Fruit fly (Drosophila melanogaster) whole organism, embryonic: ENCODE measurements around the gene MSBP.

Source experiments
- Adf1 ChIP-seq: fragments of 200-800 bp; sonication (Bioruptor generic); IDR thresholded peaks from 2 replicates; pipeline ENCODE4 v1.3.6; 2022; ENCODE audit warnings: missing biosample characterization, missing genetic modification characterization
- Blimp-1 ChIP-seq: fragments of 200-800 bp; sonication (Bioruptor generic); optimal IDR thresholded peaks from 3 replicates; lab custom pipeline; 2018; ENCODE audit warnings: missing biosample characterization, missing genetic modification characterization, mild to moderate bottlenecking, moderate library complexity, missing genetic modification reagents
- CG10274 ChIP-seq: fragments of 200-800 bp; sonication (Bioruptor generic); optimal IDR thresholded peaks from 3 replicates; lab custom pipeline; 2017; ENCODE audit warnings: missing biosample characterization, mild to moderate bottlenecking, missing genetic modification characterization
- CG10654 ChIP-seq: fragments of 200-800 bp; sonication (Bioruptor generic); optimal IDR thresholded peaks from 2 replicates; lab custom pipeline; 2016; ENCODE audit warnings: missing biosample characterization, missing genetic modification characterization
- CG11398 ChIP-seq: fragments of 200-800 bp; sonication (Bioruptor generic); optimal IDR thresholded peaks from 2 replicates; lab custom pipeline; 2016; ENCODE audit warnings: missing biosample characterization, missing genetic modification characterization
- CG12071 ChIP-seq: fragments of 200-800 bp; sonication (Bioruptor generic); optimal IDR thresholded peaks from 3 replicates; lab custom pipeline; 2018; ENCODE audit warnings: missing biosample characterization, mild to moderate bottlenecking, missing genetic modification characterization
- CG12299 ChIP-seq: fragments of 200-800 bp; sonication (Bioruptor generic); optimal IDR thresholded peaks from 2 replicates; lab custom pipeline; 2018; ENCODE audit warnings: missing biosample characterization, mild to moderate bottlenecking, missing genetic modification characterization
- CG13287 ChIP-seq: fragments of 200-800 bp; sonication (Bioruptor generic); IDR thresholded peaks from 2 replicates; pipeline ENCODE4 v1.3.6; 2022; ENCODE audit warnings: missing biosample characterization, missing genetic modification characterization; ENCODE audit not compliant: partially characterized antibody
- CG14050 ChIP-seq: fragments of 200-800 bp; sonication (Bioruptor generic); IDR thresholded peaks from 3 replicates; pipeline ENCODE4 v1.3.6; 2022; ENCODE audit warnings: missing biosample characterization, missing genetic modification characterization
- CG17359 ChIP-seq: fragments of 200-800 bp; sonication (Bioruptor generic); optimal IDR thresholded peaks from 3 replicates; lab custom pipeline; 2018; ENCODE audit warnings: missing biosample characterization, mild to moderate bottlenecking, missing genetic modification characterization, moderate library complexity
- CG17361 ChIP-seq: fragments of 200-800 bp; sonication (Bioruptor generic); IDR thresholded peaks from 3 replicates; pipeline ENCODE4 v1.3.6; 2022; ENCODE audit warnings: missing biosample characterization, missing genetic modification characterization
- CG17802 ChIP-seq: fragments of 200-800 bp; sonication (Bioruptor generic); optimal IDR thresholded peaks from 2 replicates; lab custom pipeline; 2018; ENCODE audit warnings: missing biosample characterization, mild to moderate bottlenecking, missing genetic modification characterization, moderate library complexity
- CG18476 ChIP-seq: fragments of 200-800 bp; sonication (Bioruptor generic); optimal IDR thresholded peaks from 2 replicates; lab custom pipeline; 2016; ENCODE audit warnings: missing biosample characterization, mild to moderate bottlenecking, missing genetic modification characterization
- CG4360 ChIP-seq: fragments of 200-800 bp; sonication (Bioruptor generic); IDR thresholded peaks from 2 replicates; pipeline ENCODE4 v1.3.6; 2022; ENCODE audit warnings: missing biosample characterization, missing genetic modification characterization
- CG6175 ChIP-seq: fragments of 200-800 bp; sonication (Bioruptor generic); IDR thresholded peaks from 3 replicates; pipeline ENCODE4 v1.3.6; 2022; ENCODE audit warnings: missing biosample characterization, missing genetic modification characterization
- CG7786 ChIP-seq: fragments of 200-800 bp; sonication (Bioruptor generic); optimal IDR thresholded peaks from 2 replicates; lab custom pipeline; 2016; ENCODE audit warnings: missing biosample characterization, missing genetic modification characterization
- CG7928 ChIP-seq: fragments of 200-800 bp; sonication (Bioruptor generic); optimal IDR thresholded peaks from 2 replicates; lab custom pipeline; 2017; ENCODE audit warnings: missing biosample characterization, mild to moderate bottlenecking, missing genetic modification characterization
- CG9215 ChIP-seq: fragments of 200-800 bp; sonication (Bioruptor generic); IDR thresholded peaks from 2 replicates; pipeline ENCODE4 v1.3.6; 2022; ENCODE audit warnings: missing biosample characterization, missing genetic modification characterization
- CkIIα-i1 ChIP-seq: fragments of 200-800 bp; sonication (Bioruptor generic); IDR thresholded peaks from 2 replicates; pipeline ENCODE4 v1.3.6; 2022; ENCODE audit warnings: missing biosample characterization, missing genetic modification characterization
- Dad ChIP-seq: fragments of 200-800 bp; sonication (Bioruptor generic); optimal IDR thresholded peaks from 3 replicates; lab custom pipeline; 2016; ENCODE audit warnings: missing biosample characterization, missing genetic modification characterization
- Dbx ChIP-seq: fragments of 200-800 bp; sonication (Bioruptor generic); IDR thresholded peaks from 3 replicates; pipeline ENCODE4 v1.3.6; 2022; ENCODE audit warnings: missing biosample characterization, missing genetic modification characterization
- Dp ChIP-seq: fragments of 200-800 bp; sonication (Bioruptor generic); optimal IDR thresholded peaks from 2 replicates; lab custom pipeline; 2018; ENCODE audit warnings: missing biosample characterization, mild to moderate bottlenecking, missing genetic modification characterization, moderate library complexity
- E2f2 ChIP-seq: fragments of 200-800 bp; sonication (Bioruptor generic); IDR thresholded peaks from 2 replicates; pipeline ENCODE4 v1.3.6; 2022; ENCODE audit warnings: missing biosample characterization, missing genetic modification characterization
- GATAe ChIP-seq: fragments of 200-800 bp; sonication (Bioruptor generic); conservative IDR thresholded peaks from 2 replicates; pipeline ENCODE4 v1.3.6; 2022; ENCODE audit warnings: missing biosample characterization, missing genetic modification characterization
- MTF-1 ChIP-seq: fragments of 200-800 bp; sonication (Bioruptor generic); optimal IDR thresholded peaks from 2 replicates; lab custom pipeline; 2018; ENCODE audit warnings: missing biosample characterization, mild to moderate bottlenecking, missing genetic modification characterization, borderline replicate concordance
- Scr ChIP-seq: fragments of 200-800 bp; sonication (Bioruptor generic); IDR thresholded peaks from 2 replicates; pipeline ENCODE4 v1.3.6; 2022; ENCODE audit warnings: missing biosample characterization, missing genetic modification characterization; ENCODE audit not compliant: partially characterized antibody
- Spps ChIP-seq: fragments of 200-800 bp; sonication (Bioruptor generic); optimal IDR thresholded peaks from 2 replicates; lab custom pipeline; 2018; ENCODE audit warnings: missing biosample characterization, mild to moderate bottlenecking, missing genetic modification characterization
- al ChIP-seq: fragments of 200-800 bp; sonication (Bioruptor generic); IDR thresholded peaks from 2 replicates; pipeline ENCODE4 v1.3.6; 2022; ENCODE audit warnings: missing biosample characterization, missing genetic modification characterization
- amos ChIP-seq: fragments of 200-800 bp; sonication (Bioruptor generic); IDR thresholded peaks from 2 replicates; pipeline ENCODE4 v1.3.6; 2022; ENCODE audit warnings: missing biosample characterization, missing genetic modification characterization; ENCODE audit not compliant: partially characterized antibody
- ato ChIP-seq: fragments of 200-800 bp; sonication (Bioruptor generic); IDR thresholded peaks from 2 replicates; pipeline ENCODE4 v1.3.6; 2022; ENCODE audit warnings: missing biosample characterization, missing genetic modification characterization; ENCODE audit not compliant: partially characterized antibody
- bab2 ChIP-seq: fragments of 200-800 bp; sonication (Bioruptor generic); optimal IDR thresholded peaks from 2 replicates; lab custom pipeline; 2016; ENCODE audit warnings: missing biosample characterization, missing genetic modification characterization
- bigmax ChIP-seq: fragments of 200-800 bp; sonication (Bioruptor generic); optimal IDR thresholded peaks from 2 replicates; lab custom pipeline; 2018; ENCODE audit warnings: missing biosample characterization, mild to moderate bottlenecking, missing genetic modification characterization
- bsh ChIP-seq, 2 experiments: fragments of 200-800 bp; sonication (Bioruptor generic); optimal IDR thresholded peaks; 2 replicates each; lab custom pipeline; 2017 to 2018; ENCODE audit warnings: mild to moderate bottlenecking in 2 of 2, missing biosample characterization in 2 of 2, missing genetic modification characterization in 2 of 2, moderate library complexity in 1 of 2
- cas ChIP-seq: fragments of 200-800 bp; sonication (Bioruptor generic); IDR thresholded peaks from 2 replicates; pipeline ENCODE4 v1.3.6; 2022; ENCODE audit warnings: missing biosample characterization, missing genetic modification characterization
- dmrt99B ChIP-seq: fragments of 200-800 bp; sonication (Bioruptor generic); optimal IDR thresholded peaks from 2 replicates; lab custom pipeline; 2018; ENCODE audit warnings: missing biosample characterization, mild to moderate bottlenecking, missing genetic modification characterization, moderate library complexity
- grau ChIP-seq: fragments of 200-800 bp; optimal IDR thresholded peaks from 3 replicates; lab custom pipeline; 2019; ENCODE audit warnings: missing biosample characterization, mild to moderate bottlenecking, missing genetic modification characterization, moderate library complexity
- gro ChIP-seq: fragments of 200-800 bp; sonication (Bioruptor generic); optimal IDR thresholded peaks from 2 replicates; lab custom pipeline; 2016; ENCODE audit warnings: missing biosample characterization, missing genetic modification characterization
- gsb-n ChIP-seq: fragments of 200-800 bp; sonication (Bioruptor generic); optimal IDR thresholded peaks from 3 replicates; lab custom pipeline; 2018; ENCODE audit warnings: missing biosample characterization, mild to moderate bottlenecking, missing genetic modification characterization
- jing ChIP-seq: fragments of 200-800 bp; sonication (Bioruptor generic); optimal IDR thresholded peaks from 2 replicates; lab custom pipeline; 2018; ENCODE audit warnings: missing biosample characterization, mild to moderate bottlenecking, missing genetic modification characterization
- ken ChIP-seq: fragments of 200-800 bp; sonication (Bioruptor generic); IDR thresholded peaks from 3 replicates; pipeline ENCODE4 v1.3.6; 2022; ENCODE audit warnings: missing biosample characterization, missing genetic modification characterization
- klu ChIP-seq: fragments of 200-800 bp; sonication (Bioruptor generic); IDR thresholded peaks from 2 replicates; pipeline ENCODE4 v1.3.6; 2022; ENCODE audit warnings: missing biosample characterization, missing genetic modification characterization
- odd ChIP-seq: fragments of 200-800 bp; sonication (Bioruptor generic); optimal IDR thresholded peaks from 2 replicates; lab custom pipeline; 2017; ENCODE audit warnings: missing biosample characterization, mild to moderate bottlenecking, missing genetic modification characterization
- pho ChIP-seq: fragments of 200-800 bp; sonication (Bioruptor generic); optimal IDR thresholded peaks from 2 replicates; lab custom pipeline; 2016; ENCODE audit warnings: missing biosample characterization, missing genetic modification characterization
- pros ChIP-seq: fragments of 200-800 bp; sonication (Bioruptor generic); optimal IDR thresholded peaks from 3 replicates; lab custom pipeline; 2019; ENCODE audit warnings: missing biosample characterization, mild to moderate bottlenecking, missing genetic modification characterization, moderate library complexity
- psq ChIP-seq: fragments of 200-800 bp; sonication (Bioruptor generic); optimal IDR thresholded peaks from 2 replicates; lab custom pipeline; 2017; ENCODE audit warnings: missing biosample characterization, missing genetic modification characterization
- sug ChIP-seq: fragments of 200-800 bp; optimal IDR thresholded peaks from 2 replicates; lab custom pipeline; 2019; ENCODE audit warnings: missing biosample characterization, mild to moderate bottlenecking, missing genetic modification characterization, moderate library complexity
- tgo ChIP-seq: fragments of 200-800 bp; sonication (Bioruptor generic); IDR thresholded peaks from 3 replicates; pipeline ENCODE4 v1.3.6; 2022; ENCODE audit warnings: missing biosample characterization, missing genetic modification characterization
- ttk ChIP-seq: fragments of 200-800 bp; sonication (Bioruptor generic); IDR thresholded peaks from 2 replicates; pipeline ENCODE4 v2.1.2; 2022; ENCODE audit warnings: missing biosample characterization, missing genetic modification characterization
- tx ChIP-seq: fragments of 200-800 bp; sonication (Bioruptor generic); optimal IDR thresholded peaks from 2 replicates; lab custom pipeline; 2016; ENCODE audit warnings: missing biosample characterization, missing genetic modification characterization
- zfh1 ChIP-seq: fragments of 200-800 bp; sonication (Bioruptor generic); IDR thresholded peaks from 3 replicates; pipeline ENCODE4 v1.3.6; 2022; ENCODE audit warnings: missing biosample characterization, missing genetic modification characterization

MSBP gene

DNA sequence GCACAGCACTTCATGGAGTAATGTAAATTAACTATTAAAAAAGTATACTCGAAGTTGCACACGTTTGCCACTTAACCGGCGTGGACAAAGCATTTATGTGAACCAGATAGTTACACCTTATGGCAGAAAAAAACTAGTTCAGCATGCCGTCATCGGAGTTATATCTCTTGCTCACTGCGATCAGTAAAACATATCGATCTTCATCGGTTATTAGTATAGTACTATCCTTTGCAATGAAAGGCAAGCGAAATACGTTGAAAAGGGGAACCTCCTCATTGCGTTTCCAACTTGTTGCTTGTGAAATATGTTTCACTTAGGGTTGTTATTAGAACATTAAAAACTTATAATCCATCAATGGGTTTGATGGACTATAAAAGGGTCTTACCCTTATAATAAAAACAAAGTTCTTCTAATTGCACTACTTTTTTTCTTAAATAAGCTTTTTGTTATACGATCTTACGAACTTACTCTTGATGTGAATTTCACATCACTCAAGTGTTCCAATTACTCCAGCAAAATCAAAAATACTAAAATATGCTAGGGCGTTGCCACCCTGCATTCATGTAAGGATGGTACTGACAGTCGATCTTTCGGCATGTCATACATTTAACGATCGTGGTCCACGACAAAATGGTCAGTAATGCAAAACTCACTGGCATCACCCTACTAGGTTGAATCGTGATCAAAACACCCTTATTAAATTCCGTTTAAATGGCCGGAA is 19.8 kb upstream of the MSBP start, which contains the start of gene CycD (continued):
- TF ChIP-seq Blimp-1 (GFP tag; lab: Kevin White, UChicago) = no peak
- TF ChIP-seq Dbx = peak; percentile 68; the same call in 2 of the 3 replicates
- peak; percentile 81 for TF ChIP-seq CG17802 (tag; lab: Kevin White, UChicago)
- TF ChIP-seq dmrt99B (tag; lab: Kevin White, UChicago) = no peak
- no peak for TF ChIP-seq CG11398 (GFP tag; lab: Kevin White, UChicago)
- no peak for TF ChIP-seq bab2 (GFP tag; lab: Kevin White, UChicago)
- TF ChIP-seq CkIIα-i1 (GFP tag; lab: Robert Waterston, UW) = no peak
- TF ChIP-seq CG10274 = no peak
- peak; percentile 57; the same call in 2 of the 3 replicates for TF ChIP-seq zfh1
- no peak for TF ChIP-seq CG12071
- no peak; the same call in 2 of the 3 replicates for TF ChIP-seq CG17361 (GFP tag; lab: Robert Waterston, UW)
- peak; percentile 32 for TF ChIP-seq CG7786 (GFP tag; lab: Kevin White, UChicago)
- no peak for TF ChIP-seq CG7928 (GFP tag; lab: Kevin White, UChicago)
- no peak for TF ChIP-seq CG9215 (GFP tag; lab: Robert Waterston, UW)
- TF ChIP-seq ttk (GFP tag; lab: Robert Waterston, UW) = no peak
- TF ChIP-seq bsh (GFP tag; optimal IDR thresholded peaks at IDR 0.05; lab: Kevin White, UChicago) = no peak
- TF ChIP-seq ken (GFP tag; lab: Robert Waterston, UW) = peak; percentile 79; the same call in 2 of the 3 replicates
- TF ChIP-seq al = no peak
- TF ChIP-seq CG14050 = no peak
- TF ChIP-seq CG13287 = peak; percentile 46; the same call in 1 of the 2 replicates
- no peak for TF ChIP-seq gro (GFP tag; lab: Kevin White, UChicago)
- TF ChIP-seq CG6175 (GFP tag; lab: Robert Waterston, UW) = no peak
- TF ChIP-seq sug = no peak
- TF ChIP-seq pros (GFP tag; lab: Kevin White, UChicago) = no peak
- no peak for TF ChIP-seq klu
- no peak for TF ChIP-seq pho (GFP tag; lab: Kevin White, UChicago)
- peak; percentile 34; the same call in 1 of the 2 replicates for TF ChIP-seq E2f2 (GFP tag; lab: Robert Waterston, UW)
- TF ChIP-seq odd (GFP tag; lab: Kevin White, UChicago) = no peak
- no peak for TF ChIP-seq psq (GFP tag; lab: Kevin White, UChicago)
- TF ChIP-seq tx (GFP tag; lab: Kevin White, UChicago) = no peak
- TF ChIP-seq CG12299 (tag; lab: Kevin White, UChicago) = no peak
- no peak for TF ChIP-seq GATAe
- no peak; the same call in 1 of the 2 replicates for TF ChIP-seq ato
- TF ChIP-seq Scr (GFP tag; lab: Robert Waterston, UW) = peak; percentile 51
- peak; percentile 17; the same call in 1 of the 3 replicates for TF ChIP-seq tgo (GFP tag; lab: Robert Waterston, UW)
- no peak for TF ChIP-seq MTF-1 (GFP tag; lab: Kevin White, UChicago)
- peak; percentile 62 for TF ChIP-seq amos (GFP tag; lab: Robert Waterston, UW)
- TF ChIP-seq CG4360 (GFP tag; lab: Robert Waterston, UW) = no peak
- no peak for TF ChIP-seq CG17359 (tag; lab: Kevin White, UChicago)
- no peak for TF ChIP-seq Adf1
- TF ChIP-seq cas (GFP tag; lab: Robert Waterston, UW) = no peak
- TF ChIP-seq CG18476 (GFP tag; lab: Kevin White, UChicago) = no peak
- no peak for TF ChIP-seq Dad (GFP tag; lab: Kevin White, UChicago)
- no peak for TF ChIP-seq Spps (tag; lab: Kevin White, UChicago)
- no peak for TF ChIP-seq gsb-n (tag; lab: Kevin White, UChicago)
- no peak for TF ChIP-seq CG10654 (GFP tag; lab: Kevin White, UChicago)
- TF ChIP-seq Dp (GFP tag; lab: Kevin White, UChicago) = peak; percentile 14
- TF ChIP-seq grau (tag; lab: Kevin White, UChicago) = no peak
- TF ChIP-seq jing (GFP tag; lab: Kevin White, UChicago) = no peak
- no peak for TF ChIP-seq bigmax (GFP tag; lab: Kevin White, UChicago)
